Fruit fly (Drosophila melanogaster) whole organism, adult: Measurements from ENCODE around the gene CG7309.
A peak's percentile ranks its signal among the peaks of the same experiment; 100 is the strongest.

Experiments
- CG11617 ChIP-seq: fragments of 200-800 bp; sonication (Bioruptor generic); optimal IDR thresholded peaks from 2 replicates; lab custom pipeline; 2017; ENCODE audit warnings: mild to moderate bottlenecking, missing biosample characterization, missing genetic modification reagents, missing genetic modification characterization
- CG12768 ChIP-seq: fragments of 200-800 bp; sonication (Bioruptor generic); optimal IDR thresholded peaks from 2 replicates; lab custom pipeline; 2017; ENCODE audit warnings: missing biosample characterization, missing genetic modification characterization, mild to moderate bottlenecking, moderate library complexity, missing genetic modification reagents
- CG14711 ChIP-seq: fragments of 200-800 bp; sonication (Bioruptor generic); optimal IDR thresholded peaks from 2 replicates; lab custom pipeline; 2018; ENCODE audit warnings: missing biosample characterization, mild to moderate bottlenecking, missing genetic modification characterization, moderate library complexity
- CG1620 ChIP-seq: fragments of 200-800 bp; sonication (Bioruptor generic); optimal IDR thresholded peaks from 2 replicates; lab custom pipeline; 2016; ENCODE audit warnings: missing biosample characterization, missing genetic modification characterization
- CG33017 ChIP-seq: fragments of 200-800 bp; sonication (Bioruptor generic); optimal IDR thresholded peaks from 2 replicates; lab custom pipeline; 2018; ENCODE audit warnings: missing biosample characterization, mild to moderate bottlenecking, missing genetic modification characterization, moderate library complexity
- CG5204 ChIP-seq: fragments of 200-800 bp; sonication (Bioruptor generic); optimal IDR thresholded peaks from 2 replicates; lab custom pipeline; 2016; ENCODE audit warnings: missing biosample characterization, missing genetic modification characterization
- CG7045 ChIP-seq: fragments of 200-800 bp; sonication (Bioruptor generic); optimal IDR thresholded peaks from 2 replicates; lab custom pipeline; 2017; ENCODE audit warnings: missing biosample characterization, mild to moderate bottlenecking, missing genetic modification characterization
- CG7101 ChIP-seq: fragments of 200-800 bp; sonication (Bioruptor generic); optimal IDR thresholded peaks from 2 replicates; lab custom pipeline; 2018; ENCODE audit warnings: missing biosample characterization, mild to moderate bottlenecking, missing genetic modification characterization, moderate library complexity
- Clk ChIP-seq: fragments of 200-800 bp; sonication (Bioruptor generic); optimal IDR thresholded peaks from 2 replicates; lab custom pipeline; 2017; ENCODE audit warnings: missing biosample characterization, missing genetic modification characterization
- Crg-1 ChIP-seq: fragments of 200-800 bp; sonication (Bioruptor generic); optimal IDR thresholded peaks from 2 replicates; lab custom pipeline; 2016; ENCODE audit warnings: missing biosample characterization, missing genetic modification characterization
- Hr96 ChIP-seq: fragments of 200-800 bp; sonication (Bioruptor generic); optimal IDR thresholded peaks from 2 replicates; lab custom pipeline; 2016; ENCODE audit warnings: missing biosample characterization, missing genetic modification characterization
- Mnt ChIP-seq: fragments of 200-800 bp; sonication (Bioruptor generic); optimal IDR thresholded peaks from 2 replicates; lab custom pipeline; 2016; ENCODE audit warnings: missing biosample characterization, mild to moderate bottlenecking, missing genetic modification characterization
- bab1 ChIP-seq: fragments of 200-800 bp; sonication (Bioruptor generic); optimal IDR thresholded peaks from 3 replicates; lab custom pipeline; 2019; ENCODE audit warnings: missing biosample characterization, mild to moderate bottlenecking, missing genetic modification characterization, moderate library complexity
- cic ChIP-seq: fragments of 200-800 bp; sonication (Bioruptor generic); optimal IDR thresholded peaks from 2 replicates; lab custom pipeline; 2017; ENCODE audit warnings: missing biosample characterization, mild to moderate bottlenecking, missing genetic modification characterization, moderate library complexity
- cnc ChIP-seq, 2 experiments: fragments of >200 bp; optimal IDR thresholded peaks; 2 replicates each; lab custom pipeline; 2017
- kay ChIP-seq: fragments of 200-800 bp; sonication (Bioruptor generic); peaks from one replicate; lab custom pipeline; 2016; ENCODE audit warnings: missing biosample characterization, missing genetic modification characterization, borderline replicate concordance
- ovo ChIP-seq: fragments of 200-800 bp; sonication (Bioruptor generic); optimal IDR thresholded peaks from 2 replicates; lab custom pipeline; 2016; ENCODE audit warnings: missing biosample characterization, missing genetic modification characterization
- pad ChIP-seq: fragments of 200-800 bp; sonication (Bioruptor generic); optimal IDR thresholded peaks from 3 replicates; lab custom pipeline; 2017; ENCODE audit warnings: missing biosample characterization, missing genetic modification characterization, mild to moderate bottlenecking, moderate library complexity, missing genetic modification reagents
- tj ChIP-seq: fragments of 200-800 bp; sonication (Bioruptor generic); optimal IDR thresholded peaks from 3 replicates; lab custom pipeline; 2017; ENCODE audit warnings: missing biosample characterization, mild to moderate bottlenecking, missing genetic modification characterization, moderate library complexity
- toe ChIP-seq: fragments of 200-800 bp; sonication (Bioruptor generic); optimal IDR thresholded peaks from 2 replicates; lab custom pipeline; 2016; ENCODE audit warnings: missing biosample characterization, missing genetic modification characterization

The CG7309 gene

dm6 chr2L:10908793-10909192 lies at the start of gene CG7309:
TSS of gene CG7309 (minus strand) at chr2L:10908893.
- no peak for TF ChIP-seq toe (GFP tag; lab: Kevin White, UChicago)
- no peak for TF ChIP-seq CG11617
- TF ChIP-seq Clk (GFP tag; lab: Kevin White, UChicago) = no peak
- no peak for TF ChIP-seq CG33017
- no peak for TF ChIP-seq ovo
- no peak for TF ChIP-seq bab1 (GFP tag; lab: Kevin White, UChicago)
- TF ChIP-seq CG7045 (GFP tag; lab: Kevin White, UChicago) = no peak
- TF ChIP-seq tj (GFP tag; lab: Kevin White, UChicago) = no peak
- TF ChIP-seq Hr96 (GFP tag; lab: Kevin White, UChicago) = no peak
- no peak for TF ChIP-seq kay

- TF ChIP-seq kay (peak; percentile 25), pad (GFP tag; lab: Kevin White, UChicago) (no peak)
Observed at dm6 chr2L:10940196-10940595, 31.5 kb upstream of the CG7309 start.

- no peak for TF ChIP-seq CG7045 (GFP tag; lab: Kevin White, UChicago)
- no peak for TF ChIP-seq ovo
- TF ChIP-seq pad (GFP tag; lab: Kevin White, UChicago) = no peak
- no peak for TF ChIP-seq CG33017
- TF ChIP-seq toe (GFP tag; lab: Kevin White, UChicago) = no peak
- no peak for TF ChIP-seq cic
- no peak for TF ChIP-seq Clk (GFP tag; lab: Kevin White, UChicago)
- no peak for TF ChIP-seq bab1 (GFP tag; lab: Kevin White, UChicago)
- TF ChIP-seq tj (GFP tag; lab: Kevin White, UChicago) = no peak
- no peak for TF ChIP-seq CG11617
- no peak for TF ChIP-seq CG12768 (GFP tag; lab: Kevin White, UChicago)
- TF ChIP-seq cnc (optimal IDR thresholded peaks at IDR 0.05; lab: Kevin White, UChicago) = no peak
- TF ChIP-seq CG5204 (GFP tag; lab: Kevin White, UChicago) = no peak
- no peak for TF ChIP-seq kay
- TF ChIP-seq Mnt (GFP tag; lab: Kevin White, UChicago) = no peak
Observed at dm6 chr2L:10936362-10936761, 27.7 kb upstream of the CG7309 start, which contains the start of gene CG14072. TSS of gene CG14072 (plus strand) at chr2L:10936662.

dm6 chr2L:10910548-10910947 lies 1.9 kb upstream of the CG7309 start, which contains the start of gene CG14069:
TSS of gene CG14069 (minus strand) at chr2L:10910648.
- TF ChIP-seq Crg-1 (GFP tag; lab: Kevin White, UChicago) = no peak

- TF ChIP-seq Mnt (GFP tag; lab: Kevin White, UChicago) (no peak), CG11617 (no peak), tj (GFP tag; lab: Kevin White, UChicago) (no peak), CG5204 (GFP tag; lab: Kevin White, UChicago) (no peak), Hr96 (GFP tag; lab: Kevin White, UChicago) (no peak), cic (no peak), bab1 (GFP tag; lab: Kevin White, UChicago) (no peak), CG12768 (GFP tag; lab: Kevin White, UChicago) (no peak), Crg-1 (GFP tag; lab: Kevin White, UChicago) (no peak), CG7045 (GFP tag; lab: Kevin White, UChicago) (no peak), toe (GFP tag; lab: Kevin White, UChicago) (no peak), pad (GFP tag; lab: Kevin White, UChicago) (no peak), CG1620 (GFP tag; lab: Kevin White, UChicago) (no peak), cnc (optimal IDR thresholded peaks at IDR 0.05; lab: Kevin White, UChicago) (no peak), CG7101 (tag; lab: Kevin White, UChicago) (no peak), kay (no peak), CG14711 (tag; lab: Kevin White, UChicago) (no peak), CG33017 (no peak)
Observed at dm6 chr2L:10901685-10902084, 7.0 kb downstream of the CG7309 start, which contains the start of gene CG14070. TSS of gene CG14070 (minus strand) at chr2L:10901785.

- TF ChIP-seq CG33017 = no peak
- no peak for TF ChIP-seq CG5204 (GFP tag; lab: Kevin White, UChicago)
- TF ChIP-seq Crg-1 (GFP tag; lab: Kevin White, UChicago) = no peak
- TF ChIP-seq CG14711 (tag; lab: Kevin White, UChicago) = no peak
- TF ChIP-seq Clk (GFP tag; lab: Kevin White, UChicago) = no peak
- no peak for TF ChIP-seq ovo
- TF ChIP-seq cic = no peak
- TF ChIP-seq Mnt (GFP tag; lab: Kevin White, UChicago) = no peak
- no peak for TF ChIP-seq toe (GFP tag; lab: Kevin White, UChicago)
- TF ChIP-seq CG1620 (GFP tag; lab: Kevin White, UChicago) = no peak
Observed at dm6 chr2L:10888827-10889226, 19.9 kb downstream of the CG7309 start, which contains the start of gene CG14071. TSS of gene CG14071 (minus strand) at chr2L:10888927.

- no peak for TF ChIP-seq Crg-1 (GFP tag; lab: Kevin White, UChicago)
- no peak for TF ChIP-seq tj (GFP tag; lab: Kevin White, UChicago)
Observed at dm6 chr2L:10869867-10870266, 38.8 kb downstream of the CG7309 start, which contains the start of gene CG12517. TSS of gene CG12517 (plus strand) at chr2L:10870167.
